Worm (Caenorhabditis elegans): ENCODE measurements around the gene ZK84.4.

DNA sequence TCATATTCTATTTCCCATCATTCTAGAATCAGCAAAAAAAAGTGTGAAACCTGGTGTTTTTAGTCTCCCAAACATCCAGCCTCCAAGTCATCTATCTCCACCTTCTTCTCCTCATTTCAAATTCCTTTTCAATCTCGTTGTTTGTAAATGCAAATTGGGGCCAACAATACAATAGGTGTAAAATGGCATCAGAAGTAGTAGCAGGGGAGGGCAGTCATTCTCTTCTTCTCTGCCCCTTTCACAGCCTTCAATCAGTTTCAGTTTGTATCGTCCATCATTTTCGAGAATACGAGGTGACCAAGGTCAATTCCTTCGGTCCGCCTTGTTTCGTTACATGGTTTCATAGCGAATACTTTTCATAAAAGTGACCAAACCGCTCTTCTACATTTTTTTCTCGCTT is 39.5 kb downstream of the ZK84.4 start, which contains the start of gene B0034.4:
- TF ChIP-seq elt-1 (tag; optimal IDR thresholded peaks at IDR 0.05) (no peak), nhr-12 (tag; optimal IDR thresholded peaks at IDR 0.05) (no peak), elt-3 (tag; optimal IDR thresholded peaks at IDR 0.05) (no peak), egl-27 (tag; optimal IDR thresholded peaks at IDR 0.05) (no peak)
